Fruit fly (Drosophila melanogaster) whole organism, embryonic: ENCODE measurements around the gene LpR2.
A peak's percentile ranks its signal among the peaks of the same experiment; 100 is the strongest.

Experiments
- ATbp ChIP-seq: fragments of 200-800 bp; sonication (Bioruptor generic); optimal IDR thresholded peaks from 2 replicates; lab custom pipeline; 2017; ENCODE audit warnings: missing biosample characterization, mild to moderate bottlenecking, missing genetic modification characterization, missing genetic modification reagents
- B-H1 ChIP-seq: fragments of 200-800 bp; sonication (Bioruptor generic); IDR thresholded peaks from 3 replicates; pipeline ENCODE4 v1.3.6; 2022; ENCODE audit warnings: missing biosample characterization, missing genetic modification characterization
- Bdp1 ChIP-seq: fragments of 200-800 bp; sonication (Bioruptor generic); optimal IDR thresholded peaks from 3 replicates; lab custom pipeline; 2016; ENCODE audit warnings: missing biosample characterization, missing genetic modification characterization
- Blimp-1 ChIP-seq: fragments of 200-800 bp; sonication (Bioruptor generic); optimal IDR thresholded peaks from 3 replicates; lab custom pipeline; 2018; ENCODE audit warnings: missing biosample characterization, missing genetic modification characterization, mild to moderate bottlenecking, moderate library complexity, missing genetic modification reagents
- CG10209 ChIP-seq: fragments of 200-800 bp; sonication (Bioruptor generic); optimal IDR thresholded peaks from 3 replicates; lab custom pipeline; 2017; ENCODE audit warnings: missing biosample characterization, mild to moderate bottlenecking, missing genetic modification characterization, missing genetic modification reagents
- CG1233 ChIP-seq: fragments of 200-800 bp; sonication (Bioruptor generic); optimal IDR thresholded peaks from 4 replicates; lab custom pipeline; 2018; ENCODE audit warnings: missing biosample characterization, mild to moderate bottlenecking, missing genetic modification characterization
- CG13424 ChIP-seq: fragments of 200-800 bp; sonication (Bioruptor generic); optimal IDR thresholded peaks from 2 replicates; lab custom pipeline; 2019; ENCODE audit warnings: missing biosample characterization, mild to moderate bottlenecking, missing genetic modification characterization, moderate library complexity
- CG13775 ChIP-seq: fragments of 200-800 bp; sonication (Bioruptor generic); optimal IDR thresholded peaks from 3 replicates; lab custom pipeline; 2017; ENCODE audit warnings: missing biosample characterization, mild to moderate bottlenecking, missing genetic modification characterization
- CG17912 ChIP-seq: fragments of 200-800 bp; sonication (Bioruptor generic); optimal IDR thresholded peaks from 2 replicates; lab custom pipeline; 2018; ENCODE audit warnings: missing biosample characterization, mild to moderate bottlenecking, missing genetic modification characterization
- CG18599 ChIP-seq: fragments of 200-800 bp; sonication (Bioruptor generic); optimal IDR thresholded peaks from 3 replicates; lab custom pipeline; 2017; ENCODE audit warnings: missing biosample characterization, missing genetic modification characterization, mild to moderate bottlenecking, moderate library complexity, missing genetic modification reagents
- CG32767 ChIP-seq: fragments of 200-800 bp; sonication (Bioruptor generic); IDR thresholded peaks from 2 replicates; pipeline ENCODE4 v1.3.6; 2022; ENCODE audit warnings: missing biosample characterization, missing genetic modification characterization
- CG33557 ChIP-seq: fragments of 200-800 bp; sonication (Bioruptor generic); optimal IDR thresholded peaks from 2 replicates; lab custom pipeline; 2019; ENCODE audit warnings: missing biosample characterization, mild to moderate bottlenecking, missing genetic modification characterization, moderate library complexity
- CG3407 ChIP-seq: fragments of 200-800 bp; sonication (Bioruptor generic); optimal IDR thresholded peaks from 2 replicates; lab custom pipeline; 2018; ENCODE audit warnings: missing biosample characterization, mild to moderate bottlenecking, missing genetic modification characterization
- CG4820 ChIP-seq: fragments of 200-800 bp; sonication (Bioruptor generic); optimal IDR thresholded peaks from 3 replicates; lab custom pipeline; 2016; ENCODE audit warnings: missing biosample characterization, missing genetic modification characterization
- CG6683 ChIP-seq: fragments of 200-800 bp; sonication (Bioruptor generic); optimal IDR thresholded peaks from 2 replicates; lab custom pipeline; 2017; ENCODE audit warnings: missing biosample characterization, mild to moderate bottlenecking, missing genetic modification characterization, missing genetic modification reagents
- CG7928 ChIP-seq: fragments of 200-800 bp; sonication (Bioruptor generic); optimal IDR thresholded peaks from 2 replicates; lab custom pipeline; 2017; ENCODE audit warnings: missing biosample characterization, mild to moderate bottlenecking, missing genetic modification characterization
- CG9609 ChIP-seq: fragments of 200-800 bp; sonication (Bioruptor generic); optimal IDR thresholded peaks from 3 replicates; lab custom pipeline; 2016; ENCODE audit warnings: missing biosample characterization, missing genetic modification characterization
- D ChIP-seq, 2 experiments: fragments of 200-800 bp in 1 of 2; fragments of >200 bp in 1 of 2; sonication (Bioruptor generic) in 1 of 2; optimal IDR thresholded peaks; 2 replicates in 1 of 2; 3 replicates in 1 of 2; lab custom pipeline; 2017; ENCODE audit warnings: mild to moderate bottlenecking in 1 of 2, missing biosample characterization in 1 of 2, missing genetic modification characterization in 1 of 2, missing genetic modification reagents in 1 of 2
- Elba2 ChIP-seq: fragments of 200-800 bp; sonication (Bioruptor generic); optimal IDR thresholded peaks from 3 replicates; lab custom pipeline; 2016; ENCODE audit warnings: missing biosample characterization, missing genetic modification characterization
- HLH54F ChIP-seq: fragments of 200-800 bp; sonication (Bioruptor generic); optimal IDR thresholded peaks from 3 replicates; lab custom pipeline; 2016; ENCODE audit warnings: missing biosample characterization, missing genetic modification characterization
- Hr78 ChIP-seq, 2 experiments: fragments of 200-800 bp in 1 of 2; fragments of >200 bp in 1 of 2; sonication (Bioruptor generic) in 1 of 2; optimal IDR thresholded peaks; 2 replicates each; lab custom pipeline; 2017 to 2019; ENCODE audit warnings: missing biosample characterization in 2 of 2, missing genetic modification characterization in 2 of 2, mild to moderate bottlenecking in 1 of 2, moderate library complexity in 1 of 2
- NC2β ChIP-seq: fragments of 200-800 bp; sonication (Bioruptor generic); optimal IDR thresholded peaks from 2 replicates; lab custom pipeline; 2016; ENCODE audit warnings: missing biosample characterization, missing genetic modification characterization
- NFAT ChIP-seq: fragments of 200-800 bp; sonication (Bioruptor generic); IDR thresholded peaks from 2 replicates; pipeline ENCODE4 v1.3.6; 2022; ENCODE audit warnings: missing biosample characterization, missing genetic modification characterization
- Nf-YA ChIP-seq: fragments of 200-800 bp; sonication (Bioruptor generic); IDR thresholded peaks from 2 replicates; pipeline ENCODE4 v1.3.6; 2022; ENCODE audit warnings: missing biosample characterization, missing genetic modification characterization
- PHDP ChIP-seq: fragments of 200-800 bp; sonication (Bioruptor generic); optimal IDR thresholded peaks from 3 replicates; lab custom pipeline; 2018; ENCODE audit warnings: missing biosample characterization, mild to moderate bottlenecking, missing genetic modification characterization, moderate library complexity
- Sin3A ChIP-seq: fragments of >200 bp; optimal IDR thresholded peaks from 2 replicates; lab custom pipeline; 2018
- Xbp1 ChIP-seq: fragments of 200-800 bp; sonication (Bioruptor generic); optimal IDR thresholded peaks from 3 replicates; lab custom pipeline; 2016; ENCODE audit warnings: missing biosample characterization, mild to moderate bottlenecking, missing genetic modification characterization
- YL-1 ChIP-seq: fragments of 200-800 bp; sonication (Bioruptor generic); optimal IDR thresholded peaks from 3 replicates; lab custom pipeline; 2017; ENCODE audit warnings: missing biosample characterization, mild to moderate bottlenecking, missing genetic modification characterization
- al ChIP-seq: fragments of 200-800 bp; sonication (Bioruptor generic); IDR thresholded peaks from 2 replicates; pipeline ENCODE4 v1.3.6; 2022; ENCODE audit warnings: missing biosample characterization, missing genetic modification characterization
- da ChIP-seq: fragments of 200-800 bp; sonication (Bioruptor generic); optimal IDR thresholded peaks from 2 replicates; lab custom pipeline; 2016; ENCODE audit warnings: missing biosample characterization, missing genetic modification characterization
- dmrt11E ChIP-seq: fragments of 200-800 bp; sonication (Bioruptor generic); optimal IDR thresholded peaks from 3 replicates; lab custom pipeline; 2018; ENCODE audit warnings: missing biosample characterization, mild to moderate bottlenecking, missing genetic modification characterization, moderate library complexity
- ewg ChIP-seq: fragments of 200-800 bp; sonication (Bioruptor generic); optimal IDR thresholded peaks from 3 replicates; lab custom pipeline; 2017; ENCODE audit warnings: mild to moderate bottlenecking, missing biosample characterization, missing genetic modification reagents, missing genetic modification characterization
- fd3F ChIP-seq: fragments of 200-800 bp; sonication (Bioruptor generic); optimal IDR thresholded peaks from 2 replicates; lab custom pipeline; 2018; ENCODE audit warnings: missing biosample characterization, mild to moderate bottlenecking, missing genetic modification characterization, moderate library complexity
- fd96Cb ChIP-seq: fragments of 200-800 bp; sonication (Bioruptor generic); optimal IDR thresholded peaks from 2 replicates; lab custom pipeline; 2018; ENCODE audit warnings: missing biosample characterization, mild to moderate bottlenecking, missing genetic modification characterization, moderate library complexity
- grn ChIP-seq: fragments of 200-800 bp; sonication (Bioruptor generic); optimal IDR thresholded peaks from 3 replicates; lab custom pipeline; 2017; ENCODE audit warnings: missing biosample characterization, missing genetic modification characterization
- her ChIP-seq: fragments of 200-800 bp; sonication (Bioruptor generic); optimal IDR thresholded peaks from 2 replicates; lab custom pipeline; 2016; ENCODE audit warnings: missing biosample characterization, missing genetic modification characterization
- ind ChIP-seq: fragments of 200-800 bp; sonication (Bioruptor generic); optimal IDR thresholded peaks from 3 replicates; lab custom pipeline; 2016; ENCODE audit warnings: missing biosample characterization, missing genetic modification characterization
- jigr1 ChIP-seq: fragments of 200-800 bp; sonication (Bioruptor generic); IDR thresholded peaks from 3 replicates; pipeline ENCODE4 v1.3.6; 2022; ENCODE audit warnings: missing biosample characterization, missing genetic modification characterization
- luna ChIP-seq: fragments of 200-800 bp; sonication (Bioruptor generic); optimal IDR thresholded peaks from 2 replicates; lab custom pipeline; 2016; ENCODE audit warnings: missing biosample characterization, missing genetic modification characterization
- maf-S ChIP-seq: fragments of 200-800 bp; sonication (Bioruptor generic); optimal IDR thresholded peaks from 2 replicates; lab custom pipeline; 2016; ENCODE audit warnings: missing biosample characterization, missing genetic modification characterization
- peb ChIP-seq: fragments of 200-800 bp; sonication (Bioruptor generic); IDR thresholded peaks from 2 replicates; pipeline ENCODE4 v1.3.6; 2022; ENCODE audit warnings: missing biosample characterization, missing genetic modification characterization
- schlank ChIP-seq: fragments of 200-800 bp; sonication (Bioruptor generic); optimal IDR thresholded peaks from 2 replicates; lab custom pipeline; 2018; ENCODE audit warnings: missing biosample characterization, mild to moderate bottlenecking, missing genetic modification characterization
- sim ChIP-seq: fragments of 200-800 bp; sonication (Bioruptor generic); IDR thresholded peaks from 2 replicates; pipeline ENCODE4 v1.3.6; 2022; ENCODE audit warnings: missing biosample characterization, missing genetic modification characterization
- sna ChIP-seq: fragments of 200-800 bp; sonication (Bioruptor generic); IDR thresholded peaks from 2 replicates; pipeline ENCODE4 v1.3.6; 2022; ENCODE audit warnings: missing biosample characterization, missing genetic modification characterization; ENCODE audit not compliant: partially characterized antibody
- so ChIP-seq: fragments of 200-800 bp; sonication (Bioruptor generic); IDR thresholded peaks from 3 replicates; pipeline ENCODE4 v1.3.6; 2022; ENCODE audit warnings: missing biosample characterization, missing genetic modification characterization
- sr ChIP-seq: fragments of 200-800 bp; sonication (Bioruptor generic); IDR thresholded peaks from 3 replicates; pipeline ENCODE4 v1.3.6; 2022; ENCODE audit warnings: missing biosample characterization, missing genetic modification characterization
- stc ChIP-seq: fragments of 200-800 bp; sonication (Bioruptor generic); IDR thresholded peaks from 2 replicates; pipeline ENCODE4 v1.3.6; 2022; ENCODE audit warnings: missing biosample characterization, missing genetic modification characterization
- tll ChIP-seq, 2 experiments: fragments of 200-800 bp in 1 of 2; fragments of >200 bp in 1 of 2; sonication (Bioruptor generic) in 1 of 2; optimal IDR thresholded peaks; 2 replicates each; lab custom pipeline; 2017 to 2019; ENCODE audit warnings: missing biosample characterization in 2 of 2, missing genetic modification characterization in 2 of 2, mild to moderate bottlenecking in 1 of 2, moderate library complexity in 1 of 2
- ttk ChIP-seq: fragments of 200-800 bp; sonication (Bioruptor generic); IDR thresholded peaks from 2 replicates; pipeline ENCODE4 v2.1.2; 2022; ENCODE audit warnings: missing biosample characterization, missing genetic modification characterization

The LpR2 gene

DNA sequence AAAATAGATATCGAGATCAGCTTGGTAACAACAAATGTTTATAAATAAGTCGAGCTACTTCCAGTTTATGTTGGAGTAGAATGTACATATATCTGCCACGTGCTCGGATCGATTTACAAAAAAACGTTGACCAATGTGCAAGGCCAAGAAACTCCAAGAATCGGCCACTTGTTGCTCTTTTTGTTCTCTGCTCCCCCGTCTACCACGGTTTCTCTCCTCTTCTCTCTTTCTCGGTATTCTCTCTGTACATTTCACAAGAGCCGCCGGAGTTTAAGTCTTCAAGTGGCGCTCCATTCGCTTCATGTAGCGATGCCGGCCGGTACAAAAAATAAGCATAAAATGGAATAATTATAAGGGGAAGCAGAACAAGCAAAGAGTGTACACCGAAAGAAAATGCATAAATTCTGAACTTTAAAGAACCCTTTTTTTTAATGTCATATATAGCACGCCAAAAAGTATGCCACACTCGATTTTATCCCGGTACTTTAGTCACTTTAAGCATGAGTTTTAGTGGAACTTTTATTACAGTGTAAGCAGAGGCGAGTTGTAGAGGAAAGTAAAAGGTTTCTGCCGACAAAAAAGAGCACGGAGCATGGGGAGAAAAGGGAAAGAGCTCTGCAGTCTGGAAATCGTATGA is 2.4 kb downstream of the LpR2 start (continued):
- TF ChIP-seq peb (GFP tag; lab: Robert Waterston, UW) (peak; percentile 90), so (GFP tag; lab: Robert Waterston, UW) (peak; percentile 73; the same call in 1 of the 3 replicates), Elba2 (GFP tag; lab: Kevin White, UChicago) (no peak), ATbp (GFP tag; lab: Kevin White, UChicago) (peak; percentile 95), CG33557 (peak; percentile 87), B-H1 (peak; percentile 83), CG13424 (tag; lab: Kevin White, UChicago) (peak; percentile 93), sim (GFP tag; lab: Robert Waterston, UW) (peak; percentile 91), Sin3A (lab: Kevin White, UChicago) (no peak), tll (GFP tag; optimal IDR thresholded peaks at IDR 0.05; lab: Kevin White, UChicago) (no peak), CG7928 (GFP tag; lab: Kevin White, UChicago) (peak; percentile 47), CG10209 (GFP tag; lab: Kevin White, UChicago) (peak; percentile 89), CG4820 (GFP tag; lab: Kevin White, UChicago) (peak; percentile 95), CG9609 (peak; percentile 91), CG6683 (GFP tag; lab: Kevin White, UChicago) (no peak), NFAT (GFP tag; lab: Robert Waterston, UW) (peak; percentile 74), Hr78 (GFP tag; optimal IDR thresholded peaks at IDR 0.05; lab: Kevin White, UChicago) (peak in 1 of 2 experiments; percentile 85), CG13775 (GFP tag; lab: Kevin White, UChicago) (peak; percentile 78), PHDP (tag; lab: Kevin White, UChicago) (peak; percentile 94), HLH54F (peak; percentile 89), fd96Cb (tag; lab: Kevin White, UChicago) (peak; percentile 97), schlank (peak; percentile 55), D (optimal IDR thresholded peaks at IDR 0.05; lab: Kevin White, UChicago) (no peak), D (GFP tag; optimal IDR thresholded peaks at IDR 0.05; lab: Kevin White, UChicago) (peak; percentile 96), CG3407 (GFP tag; lab: Kevin White, UChicago) (peak; percentile 93), al (peak; percentile 74), CG32767 (peak; percentile 90), luna (peak; percentile 51), ewg (GFP tag; lab: Kevin White, UChicago) (peak; percentile 91), sr (GFP tag; lab: Robert Waterston, UW) (peak; percentile 60; the same call in 2 of the 3 replicates), maf-S (peak; percentile 90), NC2β (peak; percentile 95), ttk (GFP tag; lab: Robert Waterston, UW) (peak; percentile 94), CG17912 (peak; percentile 10), da (GFP tag; lab: Kevin White, UChicago) (peak; percentile 73), stc (GFP tag; lab: Robert Waterston, UW) (peak; percentile 84), Nf-YA (GFP tag; lab: Robert Waterston, UW) (peak; percentile 86), ind (GFP tag; lab: Kevin White, UChicago) (peak; percentile 96), CG18599 (GFP tag; lab: Kevin White, UChicago) (peak; percentile 89), YL-1 (GFP tag; lab: Kevin White, UChicago) (peak; percentile 45), CG1233 (GFP tag; lab: Kevin White, UChicago) (peak; percentile 89), Blimp-1 (peak; percentile 99), jigr1 (peak; percentile 76), dmrt11E (tag; lab: Kevin White, UChicago) (peak; percentile 85), grn (peak; percentile 33), fd3F (GFP tag; lab: Kevin White, UChicago) (peak; percentile 70), Xbp1 (GFP tag; lab: Kevin White, UChicago) (peak; percentile 94), Bdp1 (GFP tag; lab: Kevin White, UChicago) (peak; percentile 82), sna (no peak), her (GFP tag; lab: Kevin White, UChicago) (peak; percentile 89)
